Worm (Caenorhabditis elegans): ENCODE measurements around the gene nrde-1.

- TF ChIP-seq nhr-28 (tag; optimal IDR thresholded peaks at IDR 0.05) = no peak
- TF ChIP-seq pha-4 (tag; optimal IDR thresholded peaks at IDR 0.05) = no peak
- no peak for TF ChIP-seq M03D4.4 (tag; optimal IDR thresholded peaks at IDR 0.05)
- TF ChIP-seq nhr-12 (tag; optimal IDR thresholded peaks at IDR 0.05) = no peak
- no peak for TF ChIP-seq nhr-76 (tag; optimal IDR thresholded peaks at IDR 0.05)
- no peak for TF ChIP-seq ztf-11 (tag; optimal IDR thresholded peaks at IDR 0.05)
- no peak for TF ChIP-seq mep-1 (tag; optimal IDR thresholded peaks at IDR 0.05)
- no peak for TF ChIP-seq unc-62 (GFP tag; optimal IDR thresholded peaks at IDR 0.05)
- no peak for TF ChIP-seq unc-39 (tag; optimal IDR thresholded peaks at IDR 0.05)
- no peak for TF ChIP-seq elt-3 (tag; optimal IDR thresholded peaks at IDR 0.05)
- TF ChIP-seq mls-2 (tag; optimal IDR thresholded peaks at IDR 0.05) = no peak
- no peak for TF ChIP-seq mab-5 (tag; optimal IDR thresholded peaks at IDR 0.05)
- no peak for TF ChIP-seq nhr-237 (tag; optimal IDR thresholded peaks at IDR 0.05)
Observed at ce11 chrIII:3692516-3692915, 20.7 kb upstream of the nrde-1 start.

Data from whole organism, mixed stage, embryonic.